Worm (Caenorhabditis elegans): ENCODE measurements around the gene ZK593.2.

Gene ZK593.2

ce11 chrIV:10933777-10934546 lies 20.8 kb downstream of the ZK593.2 start:
- no peak for TF ChIP-seq ceh-58 (GFP tag; IDR thresholded peaks at IDR 0.05)
- no peak for TF ChIP-seq tbx-9 (tag; optimal IDR thresholded peaks at IDR 0.05; ENCODE audit: borderline replicate concordance)
- TF ChIP-seq ceh-40 (GFP tag; IDR thresholded peaks at IDR 0.05), result no peak
- 0 out of 2 replicates have a peak, but pooled peaks have one; percentile 27 for TF ChIP-seq Y67H2A.10 (GFP tag; conservative IDR thresholded peaks at IDR 0.05)
- TF ChIP-seq let-607 (tag; optimal IDR thresholded peaks at IDR 0.05), result peak in 1 of 2 experiments; percentile 56
- TF ChIP-seq snpc-1.3 (tag; optimal IDR thresholded peaks at IDR 0.05; ENCODE audit: insufficient read depth), result no peak
- peak; percentile 63; the same call in 1 of the 2 replicates for TF ChIP-seq K11D2.4 (GFP tag; IDR thresholded peaks at IDR 0.05)
- TF ChIP-seq B0261.1 (tag; optimal IDR thresholded peaks at IDR 0.05), result peak; percentile 3
- TF ChIP-seq fkh-3 (tag; optimal IDR thresholded peaks at IDR 0.05), result peak; percentile 35
- TF ChIP-seq ceh-100 (GFP tag; IDR thresholded peaks at IDR 0.05), result peak; percentile 43; the same call in 1 of the 2 replicates
- no peak for TF ChIP-seq D2030.7 (GFP tag; IDR thresholded peaks at IDR 0.05)
- TF ChIP-seq attf-5 (GFP tag; optimal IDR thresholded peaks at IDR 0.05), result peak; percentile 32
- TF ChIP-seq repo-1 (tag; optimal IDR thresholded peaks at IDR 0.05), result peak; percentile 94
- TF ChIP-seq snpc-3.4 (tag; optimal IDR thresholded peaks at IDR 0.05), result no peak
- peak; percentile 91 for TF ChIP-seq Y53G8AR.9 (GFP tag; conservative IDR thresholded peaks at IDR 0.05)
- TF ChIP-seq F37B4.10 (GFP tag; IDR thresholded peaks at IDR 0.05), result no peak
- TF ChIP-seq F10E7.11 (tag; optimal IDR thresholded peaks at IDR 0.05), result peak; percentile 32
- TF ChIP-seq hmg-1.2 (GFP tag; IDR thresholded peaks at IDR 0.05), result peak; percentile 22; the same call in 1 of the 2 replicates
- TF ChIP-seq hsf-1 (GFP tag; IDR thresholded peaks at IDR 0.05), result no peak
- TF ChIP-seq unc-62 (GFP tag; optimal IDR thresholded peaks at IDR 0.05), result no peak
- TF ChIP-seq rec-8 (tag; optimal IDR thresholded peaks at IDR 0.05), result no peak
- TF ChIP-seq hlh-12 (tag; optimal IDR thresholded peaks at IDR 0.05), result no peak
- no peak for TF ChIP-seq him-1 (tag; optimal IDR thresholded peaks at IDR 0.05)
- TF ChIP-seq tlf-1 (GFP tag; optimal IDR thresholded peaks at IDR 0.05), result peak; percentile 83
- no peak for TF ChIP-seq cebp-2 (GFP tag; IDR thresholded peaks at IDR 0.05)
- no peak for TF ChIP-seq ceh-91 (GFP tag; IDR thresholded peaks at IDR 0.05)
- TF ChIP-seq die-1 (tag; optimal IDR thresholded peaks at IDR 0.05), result peak; percentile 42
- TF ChIP-seq F57A8.1 (GFP tag; optimal IDR thresholded peaks at IDR 0.05), result no peak
- TF ChIP-seq B0035.1 (tag; optimal IDR thresholded peaks at IDR 0.05), result peak; percentile 33
- no peak for TF ChIP-seq F22D6.2 (tag; optimal IDR thresholded peaks at IDR 0.05)
- peak; percentile 14 for TF ChIP-seq ets-4 (GFP tag; optimal IDR thresholded peaks at IDR 0.05)
- TF ChIP-seq attf-3 (GFP tag; conservative IDR thresholded peaks at IDR 0.05), result no peak
- TF ChIP-seq xnd-1 (tag; optimal IDR thresholded peaks at IDR 0.05), result no peak
- no peak; the same call in 1 of the 2 replicates for TF ChIP-seq aptf-3 (GFP tag; IDR thresholded peaks at IDR 0.05)
- no peak for TF ChIP-seq ztf-22 (GFP tag; optimal IDR thresholded peaks at IDR 0.05)
- peak in 1 of 3 experiments; percentile 39 for TF ChIP-seq lin-35 (GFP tag; optimal IDR thresholded peaks at IDR 0.05)
- peak; percentile 0 for TF ChIP-seq nhr-80 (tag; optimal IDR thresholded peaks at IDR 0.05)
- peak; percentile 65 for TF ChIP-seq Y79H2A.3 (GFP tag; conservative IDR thresholded peaks at IDR 0.05)
- peak; percentile 90 for TF ChIP-seq Y56A3A.18 (GFP tag; IDR thresholded peaks at IDR 0.05)
- no peak for TF ChIP-seq zfh-2 (GFP tag; conservative IDR thresholded peaks at IDR 0.05)
- no peak for TF ChIP-seq madf-3 (GFP tag; IDR thresholded peaks at IDR 0.05)
- TF ChIP-seq nfyb-1 (GFP tag; IDR thresholded peaks at IDR 0.05), result peak; percentile 81
- no peak for TF ChIP-seq akir-1 (GFP tag; optimal IDR thresholded peaks at IDR 0.05)
- TF ChIP-seq atf-7 (tag; optimal IDR thresholded peaks at IDR 0.05), result peak; percentile 70
- peak; percentile 67 for TF ChIP-seq mcd-1 (GFP tag; IDR thresholded peaks at IDR 0.05)
- TF ChIP-seq B0019.2 (GFP tag; conservative IDR thresholded peaks at IDR 0.05), result no peak
- no peak for TF ChIP-seq sdz-38 (tag; optimal IDR thresholded peaks at IDR 0.05)

All from whole organism, young adult.